Fruit fly (Drosophila melanogaster) whole organism, wandering third instar larva: ENCODE results near the gene Oatp33Ea.

ENCODE experiments used
- CG32264 ChIP-seq: fragments of 200-800 bp; sonication (Bioruptor generic); optimal IDR thresholded peaks from 2 replicates; lab custom pipeline; 2016; ENCODE audit warnings: missing biosample characterization, missing genetic modification characterization
- CG9705 ChIP-seq: fragments of 200-800 bp; sonication (Bioruptor generic); optimal IDR thresholded peaks from 2 replicates; lab custom pipeline; 2018; ENCODE audit warnings: missing biosample characterization, mild to moderate bottlenecking, missing genetic modification characterization
- CrebA ChIP-seq: fragments of 200-800 bp; sonication (Bioruptor generic); optimal IDR thresholded peaks from 2 replicates; lab custom pipeline; 2016; ENCODE audit warnings: missing biosample characterization, mild to moderate bottlenecking, missing genetic modification characterization, borderline replicate concordance
- Dfd ChIP-seq: fragments of >200 bp; optimal IDR thresholded peaks from 2 replicates; lab custom pipeline; 2017; ENCODE audit warnings: missing biosample characterization, missing genetic modification characterization
- Dif ChIP-seq: fragments of 200-275, 200-300 bp; sonication (Bioruptor generic); optimal IDR thresholded peaks from 2 replicates; lab custom pipeline; 2018; ENCODE audit warnings: missing biosample characterization, missing genetic modification characterization; ENCODE audit not compliant: partially characterized antibody
- GATAd ChIP-seq: sonication (Bioruptor generic); optimal IDR thresholded peaks from 2 replicates; lab custom pipeline; 2016; ENCODE audit warnings: missing biosample characterization, missing genetic modification characterization
- HLH106 ChIP-seq: fragments of 200-800 bp; optimal IDR thresholded peaks from 3 replicates; lab custom pipeline; 2019; ENCODE audit warnings: missing biosample characterization, mild to moderate bottlenecking, missing genetic modification characterization, moderate library complexity
- Hnf4 ChIP-seq: fragments of 200-800 bp; sonication (Bioruptor generic); optimal IDR thresholded peaks from 2 replicates; lab custom pipeline; 2016; ENCODE audit warnings: missing biosample characterization, mild to moderate bottlenecking, missing genetic modification characterization
- Hr78 ChIP-seq: fragments of >200 bp; optimal IDR thresholded peaks from 2 replicates; lab custom pipeline; 2017; ENCODE audit warnings: missing biosample characterization, missing genetic modification characterization
- Hr83 ChIP-seq: fragments of 200-300 bp; sonication (Bioruptor generic); optimal IDR thresholded peaks from 2 replicates; lab custom pipeline; 2016; ENCODE audit warnings: missing biosample characterization, mild to moderate bottlenecking, missing genetic modification characterization, moderate library complexity; ENCODE audit not compliant: poor library complexity, severe bottlenecking
- Mio ChIP-seq: sonication (Bioruptor generic); optimal IDR thresholded peaks from 2 replicates; lab custom pipeline; 2016; ENCODE audit warnings: missing biosample characterization, missing genetic modification characterization
- Myc ChIP-seq: fragments of >200 bp; optimal IDR thresholded peaks from 2 replicates; lab custom pipeline; 2017
- N ChIP-seq: fragments of >200 bp; optimal IDR thresholded peaks from 2 replicates; lab custom pipeline; 2018; ENCODE audit warnings: missing biosample characterization, missing external identifiers, missing genetic modification characterization
- OdsH ChIP-seq: fragments of 200-800 bp; sonication (Bioruptor generic); optimal IDR thresholded peaks from 2 replicates; lab custom pipeline; 2016; ENCODE audit warnings: missing biosample characterization, mild to moderate bottlenecking, missing genetic modification characterization
- Rel ChIP-seq, 2 experiments: fragments of 200-800 bp; sonication (Bioruptor generic) in 1 of 2; optimal IDR thresholded peaks; 2 replicates in 1 of 2; 3 replicates in 1 of 2; lab custom pipeline; 2016 to 2019; ENCODE audit warnings: mild to moderate bottlenecking in 2 of 2, missing biosample characterization in 2 of 2, missing genetic modification characterization in 2 of 2, moderate library complexity in 1 of 2
- Sp1 ChIP-seq: fragments of 200-800 bp; sonication (Bioruptor generic); optimal IDR thresholded peaks from 3 replicates; lab custom pipeline; 2019; ENCODE audit warnings: missing biosample characterization, mild to moderate bottlenecking, missing genetic modification characterization, moderate library complexity
- br ChIP-seq: fragments of 200-800 bp; sonication (Bioruptor generic); optimal IDR thresholded peaks from 2 replicates; lab custom pipeline; 2016; ENCODE audit warnings: missing biosample characterization, missing genetic modification characterization
- brk ChIP-seq: fragments of 200-800 bp; sonication (Bioruptor generic); optimal IDR thresholded peaks from 2 replicates; lab custom pipeline; 2016; ENCODE audit warnings: missing biosample characterization, mild to moderate bottlenecking, missing genetic modification characterization
- dl ChIP-seq, 2 experiments: fragments of 175-275, 200-275 bp in 1 of 2; fragments of 200-275 bp in 1 of 2; sonication (Bioruptor generic); optimal IDR thresholded peaks; lab custom pipeline; 2018; ENCODE audit warnings: mild to moderate bottlenecking in 2 of 2, missing biosample characterization in 2 of 2, missing genetic modification characterization in 2 of 2, moderate library complexity in 2 of 2; ENCODE audit not compliant: partially characterized antibody in 2 of 2, insufficient read depth in 1 of 2
- dmrt93B ChIP-seq: fragments of 200-800 bp; sonication (Bioruptor generic); optimal IDR thresholded peaks from 2 replicates; lab custom pipeline; 2018; ENCODE audit warnings: missing biosample characterization, mild to moderate bottlenecking, missing genetic modification characterization
- dsf ChIP-seq: sonication (Bioruptor generic); optimal IDR thresholded peaks from 2 replicates; lab custom pipeline; 2016; ENCODE audit warnings: missing biosample characterization, missing genetic modification characterization, borderline replicate concordance
- ey ChIP-seq: fragments of 200-800 bp; sonication (Bioruptor generic); optimal IDR thresholded peaks from 2 replicates; lab custom pipeline; 2016; ENCODE audit warnings: missing biosample characterization, missing genetic modification characterization
- foxo ChIP-seq, 2 experiments: fragments of 200-800 bp; sonication (Bioruptor generic); optimal IDR thresholded peaks; 2 replicates in 1 of 2; 3 replicates in 1 of 2; lab custom pipeline; 2016 to 2017; ENCODE audit warnings: missing biosample characterization in 2 of 2, missing genetic modification characterization in 2 of 2
- fru ChIP-seq: fragments of 200-800 bp; sonication (Bioruptor generic); optimal IDR thresholded peaks from 3 replicates; lab custom pipeline; 2016; ENCODE audit warnings: missing biosample characterization, mild to moderate bottlenecking, missing genetic modification characterization
- h ChIP-seq: fragments of 200-800 bp; sonication (Bioruptor generic); optimal IDR thresholded peaks from 3 replicates; lab custom pipeline; 2016; ENCODE audit warnings: missing biosample characterization, mild to moderate bottlenecking, missing genetic modification characterization
- jim ChIP-seq: fragments of 175-275, 200-325 bp; sonication (Bioruptor generic); optimal IDR thresholded peaks from 2 replicates; lab custom pipeline; 2016; ENCODE audit warnings: missing biosample characterization, mild to moderate bottlenecking, missing genetic modification characterization
- lola ChIP-seq: fragments of >200 bp; optimal IDR thresholded peaks from 2 replicates; lab custom pipeline; 2017; ENCODE audit warnings: missing biosample characterization, missing genetic modification characterization
- pan ChIP-seq: fragments of >200 bp; optimal IDR thresholded peaks from 2 replicates; lab custom pipeline; 2017
- psq ChIP-seq: fragments of 200-800 bp; sonication (Bioruptor generic); optimal IDR thresholded peaks from 3 replicates; lab custom pipeline; 2017; ENCODE audit warnings: missing biosample characterization, mild to moderate bottlenecking, missing genetic modification characterization, moderate library complexity
- rgr ChIP-seq: fragments of 200-800 bp; sonication (Bioruptor generic); optimal IDR thresholded peaks from 3 replicates; lab custom pipeline; 2016; ENCODE audit warnings: missing biosample characterization, mild to moderate bottlenecking, missing genetic modification characterization
- sage ChIP-seq: fragments of 200-800 bp; sonication (Bioruptor generic); optimal IDR thresholded peaks from 2 replicates; lab custom pipeline; 2016; ENCODE audit warnings: missing biosample characterization, mild to moderate bottlenecking, missing genetic modification characterization
- sv ChIP-seq: fragments of 200-800 bp; sonication (Bioruptor generic); optimal IDR thresholded peaks from 3 replicates; lab custom pipeline; 2016; ENCODE audit warnings: missing biosample characterization, missing genetic modification characterization
- tai ChIP-seq: sonication (Bioruptor generic); optimal IDR thresholded peaks from 2 replicates; lab custom pipeline; 2016; ENCODE audit warnings: missing biosample characterization, missing genetic modification characterization
- usp ChIP-seq: fragments of >200 bp; optimal IDR thresholded peaks from 2 replicates; lab custom pipeline; 2017; ENCODE audit warnings: missing biosample characterization, missing genetic modification characterization
- woc ChIP-seq: sonication (Bioruptor generic); optimal IDR thresholded peaks from 2 replicates; lab custom pipeline; 2016; ENCODE audit warnings: missing biosample characterization, mild to moderate bottlenecking, missing genetic modification characterization

The Oatp33Ea gene

dm6 chr2L:12453192-12453800 is 7.6 kb upstream of the Oatp33Ea start, which contains the start of gene CG5418:
Gene CG5418 (minus strand): TSS chr2L:12453242.
- TF ChIP-seq h (GFP tag; lab: Kevin White, UChicago) (no peak), ey (GFP tag; lab: Kevin White, UChicago) (no peak), Mio (no peak), Dif (GFP tag; lab: Kevin White, UChicago) (no peak), brk (GFP tag; lab: Kevin White, UChicago) (no peak), dsf (GFP tag; lab: Kevin White, UChicago) (no peak), CG9705 (GFP tag; lab: Kevin White, UChicago) (no peak), woc (GFP tag; lab: Kevin White, UChicago) (no peak), HLH106 (tag; lab: Kevin White, UChicago) (no peak), foxo (GFP tag; optimal IDR thresholded peaks at IDR 0.05; lab: Kevin White, UChicago) (no peak), lola (GFP tag; lab: Kevin White, UChicago) (no peak), Hnf4 (GFP tag; lab: Kevin White, UChicago) (no peak), Rel (GFP tag; optimal IDR thresholded peaks at IDR 0.05; lab: Kevin White, UChicago) (no peak), Rel (tag; optimal IDR thresholded peaks at IDR 0.05; lab: Kevin White, UChicago) (no peak), jim (GFP tag; lab: Kevin White, UChicago) (no peak), dmrt93B (GFP tag; lab: Kevin White, UChicago) (no peak), CrebA (GFP tag; lab: Kevin White, UChicago) (no peak), GATAd (no peak)

DNA sequence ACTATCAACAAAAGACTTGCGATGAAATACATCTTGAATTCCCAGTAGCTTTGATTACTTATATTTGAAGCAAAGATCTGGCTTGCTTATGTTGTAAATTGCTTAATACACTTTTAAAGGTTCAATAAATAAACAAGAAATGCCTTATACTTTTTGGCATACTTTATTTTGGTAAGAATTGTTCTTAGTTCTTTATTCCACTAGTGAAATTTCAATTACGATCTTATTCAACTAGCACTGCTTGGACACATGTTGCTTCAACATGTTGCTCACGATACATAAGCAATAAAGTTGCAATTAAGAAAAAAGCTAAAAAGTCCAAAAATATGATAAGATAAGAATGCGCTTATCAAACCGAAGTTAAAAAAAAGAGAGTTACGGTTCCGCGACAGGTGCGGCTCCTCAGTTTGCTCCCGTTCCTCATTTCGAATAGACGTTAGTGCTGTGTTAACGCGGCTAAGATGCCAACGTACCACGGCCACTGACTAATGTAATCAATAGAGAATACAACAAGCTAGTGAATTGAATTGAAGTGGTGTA is 2.4 kb upstream of the Oatp33Ea start, which contains the start of the genes CG5421 and Oatp33Eb:
Gene CG5421 (minus strand): TSS at position 51 of the 540 bp plus-strand sequence.
Gene Oatp33Eb (plus strand): TSS at position 403 of the 540 bp plus-strand sequence.
- peak; percentile 39 for TF ChIP-seq Sp1 (GFP tag; lab: Kevin White, UChicago)
- no peak for TF ChIP-seq Hnf4 (GFP tag; lab: Kevin White, UChicago)
- TF ChIP-seq sage (GFP tag; lab: Kevin White, UChicago): peak; percentile 36
- TF ChIP-seq Mio: no peak
- TF ChIP-seq Hr78: no peak
- TF ChIP-seq br (GFP tag; lab: Kevin White, UChicago): no peak

- TF ChIP-seq GATAd: no peak
- TF ChIP-seq Myc (lab: Kevin White, UChicago): peak; percentile 70
- TF ChIP-seq psq: peak; percentile 98
- no peak for TF ChIP-seq jim (GFP tag; lab: Kevin White, UChicago)
- TF ChIP-seq Hr83 (GFP tag; lab: Kevin White, UChicago): peak; percentile 34
- TF ChIP-seq rgr: peak; percentile 27
- peak; percentile 77 for TF ChIP-seq woc (GFP tag; lab: Kevin White, UChicago)
- TF ChIP-seq Hr78: no peak
- TF ChIP-seq Rel (GFP tag; optimal IDR thresholded peaks at IDR 0.05; lab: Kevin White, UChicago): no peak
- TF ChIP-seq Rel (tag; optimal IDR thresholded peaks at IDR 0.05; lab: Kevin White, UChicago): peak; percentile 45
- TF ChIP-seq N (GFP tag; lab: Kevin White, UChicago): no peak
Measured at dm6 chr2L:12435976-12436771, 9.6 kb downstream of the Oatp33Ea start.

DNA sequence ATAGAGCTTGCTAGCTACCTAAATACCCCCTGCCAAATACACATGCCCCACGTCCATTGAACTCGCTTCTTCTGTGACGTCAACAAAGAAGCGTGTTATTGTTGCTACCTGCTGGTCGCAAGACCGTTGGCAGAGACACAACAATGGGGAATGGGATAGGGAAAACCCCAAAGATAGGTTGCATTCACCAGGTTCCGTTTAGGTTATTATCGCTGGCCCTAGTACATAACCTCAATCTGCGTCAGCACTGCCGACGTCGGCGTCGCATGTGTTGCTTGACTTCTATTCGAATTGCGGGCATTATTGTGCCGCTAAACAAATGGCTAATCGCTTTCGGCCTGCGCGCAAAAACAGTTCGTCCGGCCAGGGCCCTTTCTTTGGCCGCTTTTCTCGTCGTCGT is 10.3 kb downstream of the Oatp33Ea start:
- no peak for TF ChIP-seq foxo (GFP tag; optimal IDR thresholded peaks at IDR 0.05; lab: Kevin White, UChicago)
- no peak for TF ChIP-seq Rel (GFP tag; optimal IDR thresholded peaks at IDR 0.05; lab: Kevin White, UChicago)
- TF ChIP-seq Rel (tag; optimal IDR thresholded peaks at IDR 0.05; lab: Kevin White, UChicago): peak; percentile 93
- TF ChIP-seq Hnf4 (GFP tag; lab: Kevin White, UChicago): no peak
- TF ChIP-seq Dif (GFP tag; lab: Kevin White, UChicago): no peak
- TF ChIP-seq sv (GFP tag; lab: Kevin White, UChicago): no peak
- TF ChIP-seq CrebA (GFP tag; lab: Kevin White, UChicago): no peak

dm6 chr2L:12434535-12434938 is 11.2 kb downstream of the Oatp33Ea start, which contains the start of gene SC35:
Gene SC35 (minus strand): TSS chr2L:12434665.
- peak; percentile 52 for TF ChIP-seq Myc (lab: Kevin White, UChicago)
- TF ChIP-seq OdsH: no peak
- no peak for TF ChIP-seq CG32264 (GFP tag; lab: Kevin White, UChicago)
- no peak for TF ChIP-seq Hr78
- TF ChIP-seq tai (GFP tag; lab: Kevin White, UChicago): no peak
- no peak for TF ChIP-seq CG9705 (GFP tag; lab: Kevin White, UChicago)
- no peak for TF ChIP-seq fru (GFP tag; lab: Kevin White, UChicago)
- TF ChIP-seq CrebA (GFP tag; lab: Kevin White, UChicago): no peak
- no peak for TF ChIP-seq Mio
- TF ChIP-seq Dfd (GFP tag; lab: Kevin White, UChicago): no peak
- TF ChIP-seq dl (GFP tag; optimal IDR thresholded peaks at IDR 0.05; lab: Kevin White, UChicago; ENCODE audit: insufficient read depth in 1 of 2, partially characterized antibody in 2 of 2): peak; percentile 19 to 43
- peak; percentile 60 for TF ChIP-seq Hr83 (GFP tag; lab: Kevin White, UChicago)
- no peak for TF ChIP-seq dsf (GFP tag; lab: Kevin White, UChicago)
- no peak for TF ChIP-seq usp (GFP tag; lab: Kevin White, UChicago)
- no peak for TF ChIP-seq dmrt93B (GFP tag; lab: Kevin White, UChicago)
- TF ChIP-seq br (GFP tag; lab: Kevin White, UChicago): no peak
- no peak for TF ChIP-seq Rel (GFP tag; optimal IDR thresholded peaks at IDR 0.05; lab: Kevin White, UChicago)
- peak; percentile 91 for TF ChIP-seq Rel (tag; optimal IDR thresholded peaks at IDR 0.05; lab: Kevin White, UChicago)
- TF ChIP-seq Sp1 (GFP tag; lab: Kevin White, UChicago): no peak
- TF ChIP-seq pan: no peak
